Worm (Caenorhabditis elegans): ENCODE data around the gene Y48E1B.3.

Gene Y48E1B.3

ce11 chrII:13505386-13505785 lies 62.4 kb downstream of the Y48E1B.3 start:
- TF ChIP-seq flh-1 (GFP tag; optimal IDR thresholded peaks at IDR 0.05) (no peak), bed-3 (GFP tag; optimal IDR thresholded peaks at IDR 0.05) (no peak), nhr-76 (tag; optimal IDR thresholded peaks at IDR 0.05) (no peak)

DNA sequence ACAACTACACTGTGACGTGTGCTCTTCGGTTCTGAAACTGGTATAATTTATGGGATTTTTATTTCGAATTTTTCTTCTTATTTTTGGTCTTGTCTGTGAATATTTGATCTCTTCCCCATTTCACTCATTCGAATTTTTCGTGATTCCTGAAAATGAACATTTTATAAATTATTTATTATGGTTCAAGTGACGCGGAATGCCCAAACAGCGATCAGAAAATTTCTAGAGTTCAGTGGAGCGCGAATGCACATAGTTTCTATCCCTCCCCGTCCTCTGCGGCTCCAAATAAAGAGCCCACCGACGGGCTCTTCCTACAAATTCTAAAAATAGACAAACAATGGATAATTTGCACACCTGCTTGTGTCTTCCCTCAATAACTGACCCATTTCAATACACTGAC lies 64.1 kb downstream of the Y48E1B.3 start, which contains the start of gene F54F11.1:
TSS of gene F54F11.1 (plus strand) at position 301 of the 400 bp plus-strand sequence.
- TF ChIP-seq unc-39 (tag; optimal IDR thresholded peaks at IDR 0.05) (no peak), mep-1 (tag; optimal IDR thresholded peaks at IDR 0.05) (no peak), blmp-1 (tag; optimal IDR thresholded peaks at IDR 0.05) (no peak), ceh-83 (GFP tag; optimal IDR thresholded peaks at IDR 0.05) (no peak), bed-3 (GFP tag; optimal IDR thresholded peaks at IDR 0.05) (no peak), lin-13 (tag; optimal IDR thresholded peaks at IDR 0.05) (no peak), zip-8 (tag; optimal IDR thresholded peaks at IDR 0.05) (no peak), lin-32 (GFP tag; optimal IDR thresholded peaks at IDR 0.05) (no peak), unc-120 (tag; optimal IDR thresholded peaks at IDR 0.05; ENCODE audit: poor library complexity, severe bottlenecking) (no peak), ham-2 (GFP tag; optimal IDR thresholded peaks at IDR 0.05) (no peak), nhr-28 (tag; optimal IDR thresholded peaks at IDR 0.05) (no peak), cnd-1 (tag; optimal IDR thresholded peaks at IDR 0.05) (no peak), sem-2 (GFP tag; optimal IDR thresholded peaks at IDR 0.05) (no peak)

- TF ChIP-seq nhr-12 (tag; optimal IDR thresholded peaks at IDR 0.05) (no peak), ces-1 (GFP tag; optimal IDR thresholded peaks at IDR 0.05) (no peak), M03D4.4 (tag; optimal IDR thresholded peaks at IDR 0.05) (no peak), lsy-2 (tag; optimal IDR thresholded peaks at IDR 0.05) (no peak), snpc-4 (tag; optimal IDR thresholded peaks at IDR 0.05) (no peak), ceh-43 (GFP tag; optimal IDR thresholded peaks at IDR 0.05) (no peak), elt-1 (tag; optimal IDR thresholded peaks at IDR 0.05; ENCODE audit: borderline replicate concordance, insufficient read depth) (no peak), lin-32 (GFP tag; optimal IDR thresholded peaks at IDR 0.05) (no peak), mab-5 (tag; optimal IDR thresholded peaks at IDR 0.05) (no peak), nhr-237 (tag; optimal IDR thresholded peaks at IDR 0.05) (no peak), zip-8 (tag; optimal IDR thresholded peaks at IDR 0.05) (no peak), unc-120 (tag; optimal IDR thresholded peaks at IDR 0.05; ENCODE audit: poor library complexity, severe bottlenecking) (no peak), flh-1 (GFP tag; optimal IDR thresholded peaks at IDR 0.05) (no peak), nhr-2 (tag; optimal IDR thresholded peaks at IDR 0.05) (no peak)
These were observed 66.2 kb downstream of the Y48E1B.3 start, which contains the start of gene F45H10.5 for ce11 chrII:13501575-13501974. F45H10.5 (plus strand) TSS chrII:13501875.

DNA sequence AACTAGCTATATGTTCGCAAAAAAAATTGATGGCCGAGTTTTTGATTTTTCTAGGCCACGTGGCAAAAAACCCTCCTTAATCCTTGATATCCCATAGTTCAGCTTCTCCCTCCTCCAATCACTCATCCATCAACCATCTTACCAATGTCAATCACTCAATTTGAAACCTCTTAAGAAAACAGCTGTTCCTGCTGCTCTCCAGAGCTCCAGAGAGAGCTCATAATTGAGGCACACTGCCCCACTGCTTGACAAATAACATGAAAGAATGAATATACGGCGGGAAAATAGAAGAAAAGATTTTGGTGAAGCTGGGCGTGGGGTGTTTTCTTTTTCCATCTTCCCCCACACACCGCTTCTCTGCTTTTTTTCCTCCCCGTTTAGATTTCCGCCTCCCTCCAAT lies 67.2 kb downstream of the Y48E1B.3 start:
- TF ChIP-seq hlh-1 (tag; optimal IDR thresholded peaks at IDR 0.05) (peak; percentile 91), ces-1 (GFP tag; optimal IDR thresholded peaks at IDR 0.05) (no peak), tbx-8 (GFP tag; optimal IDR thresholded peaks at IDR 0.05) (no peak), lsy-2 (tag; optimal IDR thresholded peaks at IDR 0.05) (no peak), ceh-83 (GFP tag; optimal IDR thresholded peaks at IDR 0.05) (no peak), unc-62 (GFP tag; optimal IDR thresholded peaks at IDR 0.05) (peak; percentile 99), flh-1 (GFP tag; optimal IDR thresholded peaks at IDR 0.05) (no peak)

All from whole organism, mixed stage, embryonic.